Fruit fly (Drosophila melanogaster) whole organism, pupa: ENCODE measurements around the gene CG2865.

Source experiments
- CG10348 ChIP-seq: fragments of 200-800 bp; sonication (Bioruptor generic); IDR thresholded peaks from 2 replicates; pipeline ENCODE4 v1.3.6; 2022; ENCODE audit warnings: missing biosample characterization, missing genetic modification characterization
- CG13204 ChIP-seq: fragments of 200-800 bp; sonication (Bioruptor generic); optimal IDR thresholded peaks from 2 replicates; lab custom pipeline; 2018; ENCODE audit warnings: missing biosample characterization, mild to moderate bottlenecking, missing genetic modification characterization, moderate library complexity
- CG17806 ChIP-seq: fragments of 200-800 bp; sonication (Bioruptor generic); optimal IDR thresholded peaks from 2 replicates; lab custom pipeline; 2018; ENCODE audit warnings: missing biosample characterization, mild to moderate bottlenecking, missing genetic modification characterization, moderate library complexity
- CG32121 ChIP-seq: fragments of 200-800 bp; sonication (Bioruptor generic); IDR thresholded peaks from 2 replicates; pipeline ENCODE4 v1.3.6; 2022; ENCODE audit warnings: missing biosample characterization, missing genetic modification characterization
- CG8159 ChIP-seq: fragments of 200-800 bp; sonication (Bioruptor generic); optimal IDR thresholded peaks from 3 replicates; lab custom pipeline; 2018; ENCODE audit warnings: missing biosample characterization, mild to moderate bottlenecking, missing genetic modification characterization, moderate library complexity
- D1 ChIP-seq: fragments of 200-800 bp; sonication (Bioruptor generic); optimal IDR thresholded peaks from 2 replicates; lab custom pipeline; 2018; ENCODE audit warnings: missing biosample characterization, mild to moderate bottlenecking, missing genetic modification characterization, moderate library complexity
- EcR ChIP-seq: fragments of 200-800 bp; sonication (Bioruptor generic); optimal IDR thresholded peaks from 3 replicates; lab custom pipeline; 2019; ENCODE audit warnings: missing biosample characterization, missing genetic modification characterization, mild to moderate bottlenecking, moderate library complexity, missing genetic modification reagents
- Ets98B ChIP-seq: fragments of 200-800 bp; sonication (Bioruptor generic); IDR thresholded peaks from 2 replicates; pipeline ENCODE4 v1.3.6; 2022; ENCODE audit warnings: missing biosample characterization, missing genetic modification characterization
- Pif1B ChIP-seq: fragments of 200-800 bp; sonication (Bioruptor generic); optimal IDR thresholded peaks from 3 replicates; lab custom pipeline; 2016; ENCODE audit warnings: missing biosample characterization, missing genetic modification characterization
- Snoo ChIP-seq: fragments of 200-800 bp; sonication (Bioruptor generic); optimal IDR thresholded peaks from 3 replicates; lab custom pipeline; 2017; ENCODE audit warnings: missing biosample characterization, mild to moderate bottlenecking, missing genetic modification characterization, inconsistent platforms
- fd96Ca ChIP-seq: fragments of 200-800 bp; sonication (Bioruptor generic); IDR thresholded peaks from 3 replicates; pipeline ENCODE4 v1.3.6; 2022; ENCODE audit warnings: missing biosample characterization, missing genetic modification characterization
- gl ChIP-seq: fragments of 200-800 bp; sonication (Bioruptor generic); optimal IDR thresholded peaks from 2 replicates; lab custom pipeline; 2018; ENCODE audit warnings: missing biosample characterization, mild to moderate bottlenecking, missing genetic modification characterization
- rn ChIP-seq: fragments of 200-800 bp; sonication (Bioruptor generic); IDR thresholded peaks from 2 replicates; pipeline ENCODE4 v1.3.6; 2022; ENCODE audit warnings: missing biosample characterization, missing genetic modification characterization

- no peak for TF ChIP-seq D1 (tag; lab: Kevin White, UChicago)
- TF ChIP-seq CG13204 (GFP tag; lab: Kevin White, UChicago): no peak
- TF ChIP-seq CG10348: no peak
- TF ChIP-seq fd96Ca (GFP tag; lab: Robert Waterston, UW): peak; percentile 84
- no peak for TF ChIP-seq rn (GFP tag; lab: Robert Waterston, UW)
- TF ChIP-seq gl (tag; lab: Kevin White, UChicago): peak; percentile 12
- peak; percentile 57 for TF ChIP-seq Pif1B
- peak; percentile 67 for TF ChIP-seq Ets98B (GFP tag; lab: Robert Waterston, UW)
- no peak for TF ChIP-seq EcR (GFP tag; lab: Kevin White, UChicago)
- TF ChIP-seq CG17806 (tag; lab: Kevin White, UChicago): peak; percentile 46
- peak; percentile 61 for TF ChIP-seq CG32121
- TF ChIP-seq CG8159 (tag; lab: Kevin White, UChicago): peak; percentile 55
- TF ChIP-seq Snoo (tag; lab: Kevin White, UChicago): peak; percentile 67
Measured at dm6 chrX:2318369-2318768, 25.2 kb upstream of the CG2865 start.
